Worm (Caenorhabditis elegans): ENCODE data around the gene srd-36.
A peak's percentile ranks its signal among the peaks of the same experiment; 100 is the strongest.

Gene srd-36

ce11 chrX:13331386-13331785 is 36.8 kb upstream of the srd-36 start, which contains the start of gene sir-2.3:
Gene sir-2.3 (plus strand): TSS chrX:13331686.
- TF ChIP-seq snpc-1.2 (GFP tag; IDR thresholded peaks at IDR 0.05) (no peak), daf-8 (GFP tag; IDR thresholded peaks at IDR 0.05) (no peak), sdz-12 (GFP tag; optimal IDR thresholded peaks at IDR 0.05) (no peak), aha-1 (tag) (peak; percentile 40), dve-1 (tag; optimal IDR thresholded peaks at IDR 0.05; ENCODE audit: insufficient read depth) (no peak), nhr-25 (tag; optimal IDR thresholded peaks at IDR 0.05; ENCODE audit: borderline replicate concordance, insufficient read depth) (no peak)

DNA sequence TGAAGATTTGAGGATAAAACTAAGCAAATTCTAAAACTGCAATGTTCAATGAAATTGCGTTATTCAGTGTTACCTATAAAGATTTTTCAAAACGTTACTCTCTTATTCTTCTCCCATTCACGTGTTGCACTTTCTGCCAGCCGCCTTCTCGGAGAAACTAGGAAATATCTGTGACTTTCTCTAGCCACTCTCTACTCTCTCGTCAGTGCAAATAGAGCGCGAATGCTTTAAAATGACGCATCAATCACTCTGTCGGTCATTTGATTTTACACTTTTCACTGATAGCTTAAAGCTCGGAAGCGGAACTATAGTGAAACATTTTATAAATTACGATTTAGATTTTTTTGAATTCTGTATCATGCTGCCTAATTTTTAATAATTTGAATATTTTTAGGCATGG is 34.3 kb upstream of the srd-36 start:
- TF ChIP-seq madf-9 (GFP tag; conservative IDR thresholded peaks at IDR 0.05) (no peak), ztf-7 (tag; optimal IDR thresholded peaks at IDR 0.05) (peak; percentile 34), D1046.2 (GFP tag; IDR thresholded peaks at IDR 0.05) (no peak), snpc-4 (tag; optimal IDR thresholded peaks at IDR 0.05) (no peak), nhr-111 (GFP tag; optimal IDR thresholded peaks at IDR 0.05) (no peak), spr-1 (tag; optimal IDR thresholded peaks at IDR 0.05) (no peak), pha-4 (GFP tag; IDR thresholded peaks at IDR 0.05) (no peak), pha-4 (tag; optimal IDR thresholded peaks at IDR 0.05) (no peak), nhr-11 (tag; optimal IDR thresholded peaks at IDR 0.05) (peak; percentile 87), nhr-76 (tag; optimal IDR thresholded peaks at IDR 0.05) (no peak), sdz-12 (GFP tag; optimal IDR thresholded peaks at IDR 0.05) (no peak), lsy-2 (tag; optimal IDR thresholded peaks at IDR 0.05) (peak in 1 of 2 experiments; percentile 74), lin-39 (tag; optimal IDR thresholded peaks at IDR 0.05) (peak; percentile 37), fos-1 (tag; optimal IDR thresholded peaks at IDR 0.05) (no peak), nhr-25 (tag; optimal IDR thresholded peaks at IDR 0.05; ENCODE audit: borderline replicate concordance, insufficient read depth) (no peak), zip-2 (tag; optimal IDR thresholded peaks at IDR 0.05) (no peak), dmd-8 (GFP tag; IDR thresholded peaks at IDR 0.05) (no peak), ceh-20 (GFP tag; IDR thresholded peaks at IDR 0.05) (peak; percentile 72), fkh-10 (GFP tag; optimal IDR thresholded peaks at IDR 0.05) (no peak), lin-13 (GFP tag; optimal IDR thresholded peaks at IDR 0.05) (peak; percentile 58), F49E8.2 (tag; optimal IDR thresholded peaks at IDR 0.05; ENCODE audit: borderline replicate concordance) (no peak), ctbp-1 (GFP tag; IDR thresholded peaks at IDR 0.05) (0 out of 2 replicates have a peak, but pooled peaks have one; percentile 19), R02D3.7 (tag; optimal IDR thresholded peaks at IDR 0.05) (no peak), F10B5.3 (tag; optimal IDR thresholded peaks at IDR 0.05) (no peak), daf-16 (GFP tag; optimal IDR thresholded peaks at IDR 0.05) (no peak), daf-16 (tag; optimal IDR thresholded peaks at IDR 0.05) (peak; percentile 30), ceh-28 (tag; optimal IDR thresholded peaks at IDR 0.05) (no peak), php-3 (GFP tag; IDR thresholded peaks at IDR 0.05) (peak; percentile 73), nhr-6 (tag; optimal IDR thresholded peaks at IDR 0.05) (peak; percentile 67), tag-97 (GFP tag; IDR thresholded peaks at IDR 0.05) (no peak), lir-3 (tag; optimal IDR thresholded peaks at IDR 0.05) (no peak), hlh-11 (tag; optimal IDR thresholded peaks at IDR 0.05) (peak; percentile 92), Y105C5A.15 (GFP tag; IDR thresholded peaks at IDR 0.05) (no peak), ceh-44 (GFP tag; IDR thresholded peaks at IDR 0.05) (no peak), hif-1 (tag; optimal IDR thresholded peaks at IDR 0.05) (peak in 1 of 2 experiments; percentile 65), unc-130 (GFP tag; optimal IDR thresholded peaks at IDR 0.05) (no peak), mdl-1 (tag; optimal IDR thresholded peaks at IDR 0.05) (peak; percentile 43 to 89), zfp-2 (tag; optimal IDR thresholded peaks at IDR 0.05) (no peak), dmd-9 (GFP tag; IDR thresholded peaks at IDR 0.05) (no peak), aha-1 (tag) (peak; percentile 49), zag-1 (tag; optimal IDR thresholded peaks at IDR 0.05) (no peak), spr-3 (GFP tag; optimal IDR thresholded peaks at IDR 0.05) (no peak), rbr-2 (tag; optimal IDR thresholded peaks at IDR 0.05) (peak; percentile 35), zfp-3 (GFP tag; conservative IDR thresholded peaks at IDR 0.05) (no peak), F44E2.7 (GFP tag; IDR thresholded peaks at IDR 0.05) (no peak), lin-29 (GFP tag; IDR thresholded peaks at IDR 0.05) (no peak), ceh-32 (tag; optimal IDR thresholded peaks at IDR 0.05; ENCODE audit: poor library complexity) (no peak)

Measured in whole organism, L4 larva.